Fruit fly (Drosophila melanogaster) whole organism, adult: ENCODE results near the gene Dna2.

Experiments used
- CG11617 ChIP-seq: fragments of 200-800 bp; sonication (Bioruptor generic); optimal IDR thresholded peaks from 2 replicates; lab custom pipeline; 2017; ENCODE audit warnings: mild to moderate bottlenecking, missing biosample characterization, missing genetic modification reagents, missing genetic modification characterization
- CG12768 ChIP-seq: fragments of 200-800 bp; sonication (Bioruptor generic); optimal IDR thresholded peaks from 2 replicates; lab custom pipeline; 2017; ENCODE audit warnings: missing biosample characterization, missing genetic modification characterization, mild to moderate bottlenecking, moderate library complexity, missing genetic modification reagents
- CG14711 ChIP-seq: fragments of 200-800 bp; sonication (Bioruptor generic); optimal IDR thresholded peaks from 2 replicates; lab custom pipeline; 2018; ENCODE audit warnings: missing biosample characterization, mild to moderate bottlenecking, missing genetic modification characterization, moderate library complexity
- CG1620 ChIP-seq: fragments of 200-800 bp; sonication (Bioruptor generic); optimal IDR thresholded peaks from 2 replicates; lab custom pipeline; 2016; ENCODE audit warnings: missing biosample characterization, missing genetic modification characterization
- CG33017 ChIP-seq: fragments of 200-800 bp; sonication (Bioruptor generic); optimal IDR thresholded peaks from 2 replicates; lab custom pipeline; 2018; ENCODE audit warnings: missing biosample characterization, mild to moderate bottlenecking, missing genetic modification characterization, moderate library complexity
- CG5204 ChIP-seq: fragments of 200-800 bp; sonication (Bioruptor generic); optimal IDR thresholded peaks from 2 replicates; lab custom pipeline; 2016; ENCODE audit warnings: missing biosample characterization, missing genetic modification characterization
- CG7045 ChIP-seq: fragments of 200-800 bp; sonication (Bioruptor generic); optimal IDR thresholded peaks from 2 replicates; lab custom pipeline; 2017; ENCODE audit warnings: missing biosample characterization, mild to moderate bottlenecking, missing genetic modification characterization
- CG7101 ChIP-seq: fragments of 200-800 bp; sonication (Bioruptor generic); optimal IDR thresholded peaks from 2 replicates; lab custom pipeline; 2018; ENCODE audit warnings: missing biosample characterization, mild to moderate bottlenecking, missing genetic modification characterization, moderate library complexity
- Clk ChIP-seq: fragments of 200-800 bp; sonication (Bioruptor generic); optimal IDR thresholded peaks from 2 replicates; lab custom pipeline; 2017; ENCODE audit warnings: missing biosample characterization, missing genetic modification characterization
- Crg-1 ChIP-seq: fragments of 200-800 bp; sonication (Bioruptor generic); optimal IDR thresholded peaks from 2 replicates; lab custom pipeline; 2016; ENCODE audit warnings: missing biosample characterization, missing genetic modification characterization
- Hr96 ChIP-seq: fragments of 200-800 bp; sonication (Bioruptor generic); optimal IDR thresholded peaks from 2 replicates; lab custom pipeline; 2016; ENCODE audit warnings: missing biosample characterization, missing genetic modification characterization
- Mnt ChIP-seq: fragments of 200-800 bp; sonication (Bioruptor generic); optimal IDR thresholded peaks from 2 replicates; lab custom pipeline; 2016; ENCODE audit warnings: missing biosample characterization, mild to moderate bottlenecking, missing genetic modification characterization
- bab1 ChIP-seq: fragments of 200-800 bp; sonication (Bioruptor generic); optimal IDR thresholded peaks from 3 replicates; lab custom pipeline; 2019; ENCODE audit warnings: missing biosample characterization, mild to moderate bottlenecking, missing genetic modification characterization, moderate library complexity
- cic ChIP-seq: fragments of 200-800 bp; sonication (Bioruptor generic); optimal IDR thresholded peaks from 2 replicates; lab custom pipeline; 2017; ENCODE audit warnings: missing biosample characterization, mild to moderate bottlenecking, missing genetic modification characterization, moderate library complexity
- cnc ChIP-seq, 2 experiments: fragments of >200 bp; optimal IDR thresholded peaks; 2 replicates each; lab custom pipeline; 2017
- kay ChIP-seq: fragments of 200-800 bp; sonication (Bioruptor generic); peaks from one replicate; lab custom pipeline; 2016; ENCODE audit warnings: missing biosample characterization, missing genetic modification characterization, borderline replicate concordance
- ovo ChIP-seq: fragments of 200-800 bp; sonication (Bioruptor generic); optimal IDR thresholded peaks from 2 replicates; lab custom pipeline; 2016; ENCODE audit warnings: missing biosample characterization, missing genetic modification characterization
- pad ChIP-seq: fragments of 200-800 bp; sonication (Bioruptor generic); optimal IDR thresholded peaks from 3 replicates; lab custom pipeline; 2017; ENCODE audit warnings: missing biosample characterization, missing genetic modification characterization, mild to moderate bottlenecking, moderate library complexity, missing genetic modification reagents
- tj ChIP-seq: fragments of 200-800 bp; sonication (Bioruptor generic); optimal IDR thresholded peaks from 3 replicates; lab custom pipeline; 2017; ENCODE audit warnings: missing biosample characterization, mild to moderate bottlenecking, missing genetic modification characterization, moderate library complexity
- toe ChIP-seq: fragments of 200-800 bp; sonication (Bioruptor generic); optimal IDR thresholded peaks from 2 replicates; lab custom pipeline; 2016; ENCODE audit warnings: missing biosample characterization, missing genetic modification characterization

Dna2 gene

DNA sequence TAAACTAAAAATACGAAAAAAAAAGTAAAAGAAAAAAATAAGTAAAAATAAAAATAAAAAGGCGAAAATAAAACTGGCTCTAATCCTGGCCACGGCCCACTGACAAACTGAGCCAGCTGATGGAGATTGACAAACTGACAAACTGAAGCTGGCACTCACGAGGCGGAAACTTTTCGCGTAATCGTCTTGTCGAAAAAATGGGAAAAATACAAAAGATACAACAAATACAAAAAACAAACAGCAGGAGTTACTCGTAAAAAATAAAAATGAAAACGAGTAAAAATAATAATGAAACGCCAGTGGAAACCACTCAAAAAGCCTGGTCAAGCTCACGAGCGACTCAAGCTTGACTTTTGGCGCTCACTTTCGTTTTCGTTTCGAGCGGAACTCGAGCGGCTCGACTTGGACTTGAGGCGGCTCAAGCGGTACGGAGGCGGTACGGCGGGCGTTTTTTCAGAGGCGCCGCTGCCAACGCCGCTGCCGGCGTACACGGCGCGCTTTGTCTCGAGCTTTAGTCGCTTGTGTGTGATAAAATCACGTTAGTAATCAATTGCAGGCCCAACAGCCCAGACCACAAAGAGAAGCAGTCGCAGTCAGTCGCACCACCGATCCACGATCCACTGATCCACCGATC is 21.0 kb upstream of the Dna2 start, which contains the start of gene CG32694:
CG32694 (plus strand) TSS at position 537 of the 634 bp plus-strand sequence.
- TF ChIP-seq tj (GFP tag; lab: Kevin White, UChicago) (no peak), CG7045 (GFP tag; lab: Kevin White, UChicago) (no peak), ovo (GFP tag; lab: Kevin White, UChicago) (no peak), cic (GFP tag; lab: Kevin White, UChicago) (no peak), CG33017 (tag; lab: Kevin White, UChicago) (no peak), CG5204 (GFP tag; lab: Kevin White, UChicago) (no peak), bab1 (GFP tag; lab: Kevin White, UChicago) (no peak), Hr96 (GFP tag; lab: Kevin White, UChicago) (no peak), CG11617 (no peak), CG1620 (no peak), kay (GFP tag; lab: Kevin White, UChicago) (no peak)

DNA sequence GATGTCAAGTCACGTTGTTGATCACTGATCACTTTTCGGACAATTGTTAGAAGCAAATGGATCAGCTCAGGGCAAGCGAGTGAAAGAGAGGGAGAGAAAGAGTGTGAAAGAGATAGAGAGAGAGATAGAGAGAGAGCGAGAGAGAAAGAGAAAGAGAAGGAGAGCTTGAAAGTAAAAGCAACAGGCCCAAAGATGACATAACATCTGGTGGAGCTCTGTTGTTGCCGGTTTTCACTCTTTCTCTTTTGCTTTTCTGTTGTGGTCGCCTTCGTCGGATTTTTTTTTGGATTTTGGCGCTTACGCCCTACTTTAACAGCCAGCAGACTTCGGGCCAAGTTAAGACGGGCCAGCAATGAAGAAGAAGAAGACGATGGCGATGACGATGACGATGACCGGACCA is 19.3 kb upstream of the Dna2 start:
- TF ChIP-seq tj (GFP tag; lab: Kevin White, UChicago): no peak

DNA sequence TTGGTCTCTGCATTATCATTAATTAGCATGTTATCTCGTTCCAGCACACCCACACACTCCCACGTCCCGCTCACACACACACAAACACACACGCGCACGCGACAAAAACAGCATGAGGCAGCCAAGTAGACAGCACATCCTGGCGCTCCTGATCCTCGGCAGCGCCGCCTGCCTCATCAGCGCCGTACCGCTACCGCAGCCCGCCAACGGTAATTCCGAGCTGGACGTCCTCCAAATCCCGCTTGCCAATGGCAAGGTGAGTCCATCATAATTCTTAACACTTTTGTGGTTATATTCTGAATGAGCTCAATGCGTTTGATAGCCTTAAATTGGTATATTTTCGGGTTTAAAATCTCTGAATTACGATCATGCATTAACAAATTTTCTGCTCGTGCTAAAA is 17.3 kb upstream of the Dna2 start:
- TF ChIP-seq CG11617: no peak
- no peak for TF ChIP-seq CG5204 (GFP tag; lab: Kevin White, UChicago)
- TF ChIP-seq kay (GFP tag; lab: Kevin White, UChicago): no peak
- TF ChIP-seq Mnt (GFP tag; lab: Kevin White, UChicago): no peak
- no peak for TF ChIP-seq toe (GFP tag; lab: Kevin White, UChicago)
- TF ChIP-seq CG14711: no peak

DNA sequence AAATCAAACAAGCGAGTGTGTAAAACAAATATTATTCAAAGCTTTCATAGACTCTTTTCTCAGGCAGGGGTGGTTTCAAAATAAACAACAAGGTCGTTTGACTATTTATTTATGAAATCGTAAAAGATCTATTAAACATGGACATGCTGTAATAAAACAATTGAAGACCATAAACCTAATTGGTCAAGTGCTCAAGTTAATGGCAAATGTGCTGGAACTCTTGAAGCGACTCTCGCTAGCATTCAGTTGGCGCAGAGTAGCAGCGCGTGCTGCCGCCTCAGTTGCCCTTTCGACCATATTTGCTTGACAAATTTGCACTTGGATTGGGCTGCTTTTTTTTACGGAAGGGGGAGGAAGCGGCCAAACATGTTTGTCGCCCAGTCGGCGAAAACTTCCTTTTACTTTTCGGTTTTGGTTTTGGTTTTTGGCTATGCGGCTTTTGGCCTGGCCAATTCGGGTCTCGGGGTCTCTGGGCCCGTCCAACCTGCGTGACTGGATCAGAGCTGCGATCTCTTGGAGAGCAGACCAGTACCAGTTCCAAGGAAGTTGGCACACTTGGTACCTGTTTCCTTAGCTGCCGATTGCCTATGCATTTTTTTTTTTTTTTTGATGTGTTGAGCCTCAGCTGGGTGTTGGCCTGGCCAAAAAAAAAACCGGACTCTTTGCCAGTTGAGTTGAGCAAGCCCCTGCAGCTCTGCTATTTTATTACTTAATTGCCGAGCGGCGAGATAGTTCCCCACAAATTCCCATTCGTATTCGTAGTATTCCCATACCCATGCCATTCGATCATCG is 16.7 kb upstream of the Dna2 start:
- TF ChIP-seq pad (GFP tag; lab: Kevin White, UChicago): no peak

DNA sequence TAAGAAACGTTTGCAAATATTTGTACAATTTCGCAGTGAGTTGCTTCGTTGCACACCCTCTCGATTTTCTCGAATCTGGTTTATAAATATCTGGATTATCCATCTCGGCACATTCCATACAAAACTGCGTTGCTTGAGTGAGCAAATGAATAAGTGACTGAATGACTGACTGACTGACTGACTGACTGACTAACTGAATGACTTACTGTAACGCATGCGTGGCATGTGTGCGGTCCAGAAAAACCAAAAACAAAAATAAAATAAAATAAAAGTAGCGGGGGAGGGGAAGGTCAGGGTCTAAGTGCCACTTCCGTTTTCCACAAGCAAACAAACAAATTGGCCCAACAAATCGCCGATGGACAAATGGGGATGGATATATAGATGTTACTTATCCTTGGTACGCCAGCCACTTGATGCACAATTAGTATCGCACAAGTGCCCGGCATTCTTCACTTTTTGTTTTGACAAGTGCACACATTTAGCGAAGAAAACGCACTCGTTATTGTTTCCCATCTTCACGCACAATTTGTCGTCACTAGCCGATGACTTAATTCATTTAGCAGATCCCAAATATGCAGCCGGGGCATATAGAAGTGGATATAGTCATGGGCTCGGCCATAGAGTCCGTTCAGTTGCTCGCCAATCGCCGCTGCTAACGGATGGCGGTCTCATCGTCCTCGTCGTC is 1.6 kb upstream of the Dna2 start, which contains the start of gene CG33557:
CG33557 (plus strand) TSS at position 635 of the 685 bp plus-strand sequence.
- TF ChIP-seq ovo (GFP tag; lab: Kevin White, UChicago) (no peak), Hr96 (GFP tag; lab: Kevin White, UChicago) (no peak), CG7101 (no peak), tj (GFP tag; lab: Kevin White, UChicago) (no peak), Crg-1 (GFP tag; lab: Kevin White, UChicago) (no peak), CG11617 (no peak), CG12768 (GFP tag; lab: Kevin White, UChicago) (no peak), bab1 (GFP tag; lab: Kevin White, UChicago) (no peak), Mnt (GFP tag; lab: Kevin White, UChicago) (no peak), Clk (GFP tag; lab: Kevin White, UChicago) (no peak), CG33017 (tag; lab: Kevin White, UChicago) (no peak), CG14711 (no peak), cnc (optimal IDR thresholded peaks at IDR 0.05; lab: Kevin White, UChicago) (no peak), CG1620 (no peak)

DNA sequence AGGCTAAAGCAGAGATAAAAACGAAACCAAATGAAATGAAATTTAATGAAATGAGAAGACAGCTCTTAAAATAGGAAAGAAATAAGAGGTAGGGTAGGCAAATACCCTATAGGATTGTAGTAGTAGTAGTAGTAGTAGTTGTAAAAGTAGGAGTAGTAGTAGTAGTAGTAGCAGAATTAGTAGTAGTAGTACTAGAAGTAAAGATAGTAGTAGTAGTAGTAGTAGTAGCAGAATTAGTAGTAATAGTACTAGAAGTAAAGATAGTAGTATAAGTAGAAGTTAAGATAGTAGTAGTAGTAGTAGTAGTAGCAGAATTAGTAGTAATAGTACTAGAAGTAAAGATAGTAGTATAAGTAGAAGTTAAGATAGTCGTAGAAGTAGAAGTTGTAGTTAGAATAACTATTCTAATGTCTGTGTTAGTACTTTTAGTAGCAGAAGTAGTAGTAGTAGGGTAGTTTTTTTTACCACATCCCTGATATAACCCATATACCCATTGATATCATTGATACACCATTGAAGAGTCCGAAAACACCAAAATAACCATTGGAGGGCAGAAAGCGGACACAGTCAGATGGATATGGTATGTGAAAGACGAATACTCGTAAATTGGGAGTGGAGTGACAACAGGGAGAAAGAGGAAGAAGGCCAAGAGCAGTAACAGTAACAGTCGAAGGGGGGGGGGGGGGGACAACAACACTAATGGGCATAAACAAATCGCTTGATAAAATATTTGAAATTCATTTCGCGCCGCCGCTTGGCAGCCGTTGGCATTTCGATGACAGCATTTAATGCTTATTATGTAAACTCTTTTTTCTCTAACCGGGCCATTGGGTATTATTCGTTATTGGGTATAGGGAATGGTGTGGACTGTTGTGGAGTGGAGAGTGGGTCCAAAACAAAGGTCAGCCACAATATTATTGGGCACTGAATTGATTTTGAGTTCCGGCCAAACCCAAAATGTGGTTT is 4.7 kb downstream of the Dna2 start:
- TF ChIP-seq cic (GFP tag; lab: Kevin White, UChicago): no peak

DNA sequence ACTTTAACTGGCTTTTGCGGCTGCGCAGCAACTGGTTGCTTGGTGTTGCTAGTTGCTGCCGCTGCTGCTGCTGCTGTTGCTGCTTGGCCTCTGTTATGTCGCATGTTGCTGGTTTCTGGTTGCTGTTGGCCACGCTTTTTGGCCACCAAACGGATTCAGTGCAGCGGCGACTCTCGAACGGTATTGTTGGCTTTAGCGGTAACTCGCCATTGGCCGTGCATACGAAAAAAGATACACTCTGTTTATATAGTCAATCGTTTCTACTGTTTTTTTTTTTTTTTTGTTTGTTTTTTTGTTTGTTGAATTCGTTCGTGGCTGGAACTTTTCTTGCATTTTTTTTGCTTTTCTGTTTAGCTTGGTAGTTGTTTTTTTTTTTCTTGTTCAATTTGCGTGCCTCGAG is 6.4 kb downstream of the Dna2 start, which contains the start of gene Cht6:
Cht6 (plus strand) TSS at position 122 of the 400 bp plus-strand sequence.
- no peak for TF ChIP-seq CG14711
- TF ChIP-seq CG1620: no peak
- no peak for TF ChIP-seq toe (GFP tag; lab: Kevin White, UChicago)
